Worm (Caenorhabditis elegans) whole organism, mixed stage, embryonic: Measurements from ENCODE around the gene T23G5.2.

Source experiments
- flh-1 ChIP-seq: fragments of 200-800 bp; sonication (Bioruptor generic); optimal IDR thresholded peaks from 2 replicates; lab custom pipeline; 2018; ENCODE audit warnings: mild to moderate bottlenecking, missing genetic modification characterization, moderate library complexity, missing compliant biosample characterization
- lsy-2 ChIP-seq: fragments of 150-350 bp; optimal IDR thresholded peaks from 2 replicates; lab custom pipeline; 2014; ENCODE audit warnings: missing biosample characterization, missing genetic modification characterization
- mab-5 ChIP-seq: fragments of 150-350 bp; optimal IDR thresholded peaks from 2 replicates; lab custom pipeline; 2014; ENCODE audit warnings: missing biosample characterization, missing genetic modification characterization
- mep-1 ChIP-seq: fragments of 150-350 bp; optimal IDR thresholded peaks from 2 replicates; lab custom pipeline; 2017; ENCODE audit warnings: missing biosample characterization, missing genetic modification reagents, missing genetic modification characterization, inconsistent platforms
- nhr-76 ChIP-seq: sonication (generic microtip); optimal IDR thresholded peaks from 2 replicates; lab custom pipeline; 2017; ENCODE audit warnings: missing biosample characterization, missing genetic modification characterization
- tbx-8 ChIP-seq: fragments of 200-800 bp; sonication (Bioruptor generic); optimal IDR thresholded peaks from 2 replicates; lab custom pipeline; 2018; ENCODE audit warnings: mild to moderate bottlenecking, missing genetic modification characterization, moderate library complexity, missing compliant biosample characterization
- unc-120 ChIP-seq: sonication (generic microtip); optimal IDR thresholded peaks from 2 replicates; lab custom pipeline; 2017; ENCODE audit warnings: missing genetic modification characterization, missing compliant biosample characterization; ENCODE audit not compliant: poor library complexity, severe bottlenecking
- unc-39 ChIP-seq: fragments of 150-350 bp; optimal IDR thresholded peaks from 2 replicates; lab custom pipeline; 2014; ENCODE audit warnings: missing biosample characterization, missing genetic modification characterization

DNA sequence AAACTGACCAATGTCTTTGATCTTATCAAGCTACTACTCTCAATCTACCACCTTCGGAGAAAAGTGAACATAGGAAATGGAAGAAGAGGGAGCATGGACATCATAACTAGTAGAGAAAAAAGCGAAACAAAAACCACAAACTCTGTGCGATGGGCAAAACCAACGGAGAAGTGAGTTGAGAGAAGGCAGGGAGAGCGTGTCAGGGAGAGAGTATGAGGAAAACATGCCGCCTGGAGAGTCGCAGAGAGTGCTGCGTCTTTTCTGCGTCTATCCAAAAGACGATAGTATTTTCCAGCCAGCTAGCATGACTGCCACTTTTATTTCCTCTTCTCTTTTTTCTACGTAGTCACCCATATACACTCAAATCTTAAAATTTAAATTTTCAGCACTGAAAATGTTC lies 3.9 kb upstream of the T23G5.2 start, which contains the start of gene saeg-2:
- TF ChIP-seq lsy-2 (tag; lab: Kevin White, UChicago) (no peak), unc-120 (tag; lab: Kevin White, UChicago) (peak; percentile 43), unc-39 (tag; lab: Kevin White, UChicago) (no peak), mab-5 (no peak), nhr-76 (tag; lab: Kevin White, UChicago) (no peak), tbx-8 (GFP tag; lab: Kevin White, UChicago) (no peak), mep-1 (tag; lab: Kevin White, UChicago) (peak; percentile 38), flh-1 (GFP tag; lab: Kevin White, UChicago) (no peak)
